Worm (Caenorhabditis elegans): ENCODE results near the gene cha-1.
A peak's percentile ranks its signal among the peaks of the same experiment; 100 is the strongest.

DNA sequence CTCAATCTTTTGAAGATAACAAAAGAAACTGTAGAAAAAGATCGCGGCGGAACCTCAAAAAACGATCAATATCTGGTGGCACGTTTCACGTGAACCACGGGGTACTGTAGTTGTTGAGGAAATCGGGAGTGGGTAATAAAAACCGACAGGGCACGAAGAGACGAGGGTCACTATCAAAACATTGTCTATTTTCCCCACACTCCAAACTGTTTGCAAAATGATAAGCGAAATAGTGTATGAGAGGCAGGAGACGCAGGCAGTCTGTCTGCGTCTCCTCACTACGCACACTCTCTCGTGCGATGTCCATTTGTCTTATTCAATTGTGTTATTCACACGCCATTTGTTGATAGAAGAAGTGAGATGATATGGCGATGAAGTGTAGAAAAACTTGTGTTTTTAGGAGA, 28.9 kb upstream of the cha-1 start:
- TF ChIP-seq ztf-4 (tag; optimal IDR thresholded peaks at IDR 0.05) (no peak), lin-15B (tag; optimal IDR thresholded peaks at IDR 0.05) (no peak), pha-4 (tag; optimal IDR thresholded peaks at IDR 0.05) (peak; percentile 47), lin-39 (tag; optimal IDR thresholded peaks at IDR 0.05) (no peak), unc-62 (GFP tag; optimal IDR thresholded peaks at IDR 0.05) (no peak), pqm-1 (tag; optimal IDR thresholded peaks at IDR 0.05) (peak; percentile 37), ZK546.5 (tag; optimal IDR thresholded peaks at IDR 0.05) (no peak), elt-3 (tag; optimal IDR thresholded peaks at IDR 0.05) (peak in 2 of 3 experiments; percentile 22 to 64), elt-2 (tag; optimal IDR thresholded peaks at IDR 0.05) (peak; percentile 56), elt-1 (tag; optimal IDR thresholded peaks at IDR 0.05) (no peak), nhr-12 (tag; optimal IDR thresholded peaks at IDR 0.05) (no peak), skn-1 (tag; optimal IDR thresholded peaks at IDR 0.05) (no peak), nhr-11 (tag; optimal IDR thresholded peaks at IDR 0.05) (no peak)
